Worm (Caenorhabditis elegans) whole organism, dauer: Measurements from ENCODE around the gene ZK1248.11.

Experiments used
- unc-62 ChIP-seq: sonication (generic microtip); optimal IDR thresholded peaks from 2 replicates; lab custom pipeline; 2017; ENCODE audit warnings: missing biosample characterization, missing genetic modification reagents, missing genetic modification characterization

ZK1248.11 gene

DNA sequence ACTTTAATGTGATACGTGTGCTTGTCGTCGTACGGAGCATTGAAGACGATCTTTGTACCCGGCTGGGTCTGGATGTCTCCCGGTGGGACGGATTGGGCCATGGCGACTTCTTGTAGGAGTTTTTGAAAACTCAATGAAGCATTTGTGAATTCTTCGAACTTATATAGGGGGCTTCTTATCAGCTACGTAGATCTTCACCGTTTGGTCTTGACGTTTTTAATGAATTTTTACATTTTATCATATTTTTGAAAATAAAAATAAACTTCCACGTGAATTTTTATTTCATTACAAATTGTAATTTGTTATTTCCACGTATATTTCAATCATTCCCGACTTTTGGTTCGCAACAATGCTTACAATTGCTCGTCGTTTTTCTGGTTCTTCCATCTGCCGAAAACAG, 18.2 kb downstream of the ZK1248.11 start, which contains the start of the genes msp-64 and ZK1248.5:
msp-64 (minus strand) TSS at position 101 of the 400 bp plus-strand sequence.
ZK1248.5 (plus strand) TSS at position 285 of the 400 bp plus-strand sequence.
- TF ChIP-seq unc-62 (GFP tag; lab: Kevin White, UChicago) = no peak

DNA sequence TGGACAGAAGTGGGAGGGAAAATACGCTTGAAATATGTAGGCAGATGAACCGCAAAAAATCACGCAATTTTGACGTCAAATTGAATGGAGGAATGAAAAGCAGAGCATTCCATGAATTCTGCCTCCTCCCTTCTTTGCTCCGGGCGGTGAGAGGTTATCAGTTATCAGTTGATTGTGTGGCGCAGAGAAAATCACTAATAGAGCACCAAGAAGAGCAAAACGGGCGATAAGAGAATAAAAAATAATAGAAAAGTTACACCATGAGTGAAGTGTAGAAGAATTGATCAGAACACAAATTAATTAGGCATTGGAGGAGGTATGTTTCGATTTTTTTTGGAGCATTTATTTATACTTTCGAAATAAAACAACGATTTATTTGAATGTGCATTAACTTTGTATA, 21.8 kb downstream of the ZK1248.11 start:
- no peak for TF ChIP-seq unc-62 (GFP tag; lab: Kevin White, UChicago)

DNA sequence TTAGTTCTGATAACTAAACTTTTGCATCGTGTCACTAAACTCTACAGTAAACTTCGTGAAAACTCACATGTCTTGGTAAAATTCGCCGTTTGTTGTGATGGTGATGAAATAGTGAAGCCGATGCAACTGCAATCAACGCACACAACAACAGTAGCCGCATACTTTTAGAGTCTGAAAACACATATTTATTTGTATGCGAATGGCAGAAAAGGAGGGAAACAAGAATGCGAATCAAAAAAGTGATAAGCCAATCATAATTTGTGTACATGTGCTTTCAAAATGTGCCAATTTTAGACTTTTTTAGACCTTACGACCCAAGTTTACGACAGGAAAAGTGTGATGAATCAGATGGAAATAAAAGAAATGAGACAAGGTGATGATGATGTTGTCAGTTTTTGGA, 23.1 kb downstream of the ZK1248.11 start, which contains the start of gene K05F1.10:
K05F1.10 (minus strand) TSS at position 171 of the 400 bp plus-strand sequence.
- TF ChIP-seq unc-62 (GFP tag; lab: Kevin White, UChicago) = no peak

DNA sequence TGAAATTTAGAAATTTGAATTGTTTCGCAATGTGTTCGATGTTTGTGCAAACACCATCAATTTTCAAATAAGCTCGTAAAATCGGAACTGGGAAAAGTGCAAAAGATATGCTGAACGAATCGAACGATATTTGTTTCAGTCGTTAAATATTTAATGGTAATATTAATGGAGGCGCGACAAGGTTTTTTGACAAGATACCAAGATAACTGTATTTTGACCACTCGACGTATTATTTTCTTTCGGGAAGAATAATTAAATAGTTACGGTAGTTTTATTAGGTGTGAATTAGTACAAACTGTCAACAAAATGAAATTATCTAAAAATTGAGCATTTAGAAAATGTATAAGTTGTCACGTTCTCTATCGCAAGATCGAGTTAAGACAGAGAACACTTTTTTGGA, 24.1 kb downstream of the ZK1248.11 start:
- no peak for TF ChIP-seq unc-62 (GFP tag; lab: Kevin White, UChicago)

DNA sequence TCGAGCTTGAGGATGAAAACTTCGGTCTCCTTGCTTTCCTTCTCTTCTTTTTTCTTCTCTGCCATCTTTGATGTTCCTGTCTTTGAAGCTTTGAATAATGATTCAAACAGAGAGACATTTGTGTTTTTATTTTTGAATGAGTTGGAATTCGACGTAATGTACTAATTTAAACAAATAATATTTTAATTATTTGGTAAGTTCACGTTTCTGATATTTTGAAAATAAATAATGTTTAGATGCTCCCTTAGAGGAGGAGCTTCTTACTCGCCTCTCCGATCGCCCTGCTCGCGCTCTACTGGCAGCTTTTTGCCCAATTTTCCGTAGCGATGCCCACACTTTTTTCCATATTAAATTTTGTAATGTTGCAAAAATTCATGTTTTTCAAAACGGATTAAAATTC, 27.3 kb downstream of the ZK1248.11 start, which contains the start of the genes K05F1.9 and K05F1.1:
K05F1.9 (minus strand) TSS at position 101 of the 400 bp plus-strand sequence.
K05F1.1 (plus strand) TSS at position 308 of the 400 bp plus-strand sequence.
- no peak for TF ChIP-seq unc-62 (GFP tag; lab: Kevin White, UChicago)

DNA sequence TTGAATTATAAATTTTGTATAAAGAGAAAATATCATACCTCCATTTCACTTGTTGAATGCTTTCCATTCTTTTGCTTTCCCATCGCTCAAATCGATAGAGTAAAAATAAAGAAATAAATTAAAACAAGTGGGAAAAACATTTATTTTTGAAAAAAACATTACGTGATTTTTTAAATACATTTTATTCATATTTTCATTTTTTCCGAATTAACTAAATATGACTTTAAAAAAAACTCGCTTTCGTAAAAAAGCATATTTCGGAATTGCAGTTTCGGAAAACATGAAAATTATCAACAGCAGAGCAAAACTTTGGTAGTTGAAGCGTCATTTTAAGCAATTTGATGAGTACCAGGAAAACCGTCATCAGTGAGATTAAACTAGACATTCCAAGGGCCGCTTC, 28.8 kb downstream of the ZK1248.11 start, which contains the start of gene K05F1.8:
K05F1.8 (minus strand) TSS at position 101 of the 400 bp plus-strand sequence.
- TF ChIP-seq unc-62 (GFP tag; lab: Kevin White, UChicago) = no peak

DNA sequence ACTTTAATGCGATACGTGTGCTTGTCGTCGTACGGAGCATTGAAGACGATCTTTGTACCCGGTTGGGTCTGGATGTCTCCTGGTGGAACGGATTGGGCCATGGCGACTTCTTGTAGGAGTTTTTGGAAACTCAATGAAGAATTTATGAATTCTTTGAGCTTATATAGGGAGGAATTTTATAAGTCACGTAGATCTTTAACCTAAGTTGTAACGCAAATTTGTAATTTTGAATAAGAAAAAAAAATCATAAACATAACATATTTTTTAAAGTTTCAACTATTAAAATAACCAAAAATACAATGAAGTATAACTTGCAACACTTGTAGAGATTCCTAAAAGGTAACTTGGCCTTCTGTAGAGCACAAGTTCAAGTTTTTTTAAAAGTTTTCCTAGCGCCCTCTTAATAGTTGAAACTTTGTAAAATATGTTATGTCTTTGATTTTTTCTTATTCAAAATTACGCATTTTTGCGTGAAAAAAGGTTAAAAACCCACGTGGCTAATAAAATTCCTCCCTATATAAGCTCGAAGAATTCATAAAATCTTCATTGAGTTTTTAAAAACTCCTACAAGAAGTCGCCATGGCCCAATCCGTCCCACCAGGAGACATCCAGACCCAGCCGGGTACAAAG, 30.9 kb downstream of the ZK1248.11 start, which contains the start of the genes msp-63 and msp-142:
msp-63 (minus strand) TSS at position 101 of the 630 bp plus-strand sequence.
msp-142 (plus strand) TSS at position 580 of the 630 bp plus-strand sequence.
- no peak for TF ChIP-seq unc-62 (GFP tag; lab: Kevin White, UChicago)

DNA sequence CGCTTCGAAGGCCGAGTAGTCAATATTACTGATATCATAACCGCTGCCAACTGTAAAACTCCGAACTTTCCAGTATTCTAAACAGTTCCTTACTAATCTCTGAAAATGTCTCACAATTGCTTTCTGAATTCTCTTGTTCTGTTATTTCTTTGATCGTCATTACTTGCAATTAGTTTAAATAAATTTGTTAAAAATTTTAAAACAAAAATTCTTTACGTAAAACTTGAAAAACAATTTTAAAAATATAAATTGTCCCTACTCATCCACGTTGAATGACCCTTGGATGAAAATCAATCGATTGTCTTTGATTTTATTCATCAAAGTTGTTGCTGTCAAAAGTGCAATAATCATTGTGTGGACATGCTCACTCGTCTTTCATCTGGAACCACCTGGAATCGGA, 34.2 kb downstream of the ZK1248.11 start, which contains the start of gene acdh-8:
acdh-8 (plus strand) TSS at position 301 of the 400 bp plus-strand sequence.
- no peak for TF ChIP-seq unc-62 (GFP tag; lab: Kevin White, UChicago)

DNA sequence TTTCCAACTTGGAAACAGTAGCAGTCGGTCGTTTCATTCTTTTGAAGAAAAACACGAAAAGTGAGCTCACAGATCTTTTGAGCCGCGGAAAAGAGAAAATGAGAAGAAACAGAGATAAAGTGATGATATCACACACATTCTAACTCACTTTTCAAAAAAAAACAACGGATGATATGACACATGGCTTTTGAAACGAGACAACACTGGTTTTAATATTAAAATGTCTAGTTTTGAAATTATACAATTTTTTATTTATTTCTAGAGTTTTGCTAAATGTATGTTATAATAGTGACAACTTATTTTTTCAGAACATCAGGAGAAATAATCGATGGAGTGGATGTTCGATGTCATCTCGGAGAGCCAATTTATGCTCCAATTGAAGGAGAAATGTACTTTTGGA, 35.9 kb downstream of the ZK1248.11 start, which contains the start of gene K05F1.14:
K05F1.14 (minus strand) TSS at position 101 of the 400 bp plus-strand sequence.
- no peak for TF ChIP-seq unc-62 (GFP tag; lab: Kevin White, UChicago)

DNA sequence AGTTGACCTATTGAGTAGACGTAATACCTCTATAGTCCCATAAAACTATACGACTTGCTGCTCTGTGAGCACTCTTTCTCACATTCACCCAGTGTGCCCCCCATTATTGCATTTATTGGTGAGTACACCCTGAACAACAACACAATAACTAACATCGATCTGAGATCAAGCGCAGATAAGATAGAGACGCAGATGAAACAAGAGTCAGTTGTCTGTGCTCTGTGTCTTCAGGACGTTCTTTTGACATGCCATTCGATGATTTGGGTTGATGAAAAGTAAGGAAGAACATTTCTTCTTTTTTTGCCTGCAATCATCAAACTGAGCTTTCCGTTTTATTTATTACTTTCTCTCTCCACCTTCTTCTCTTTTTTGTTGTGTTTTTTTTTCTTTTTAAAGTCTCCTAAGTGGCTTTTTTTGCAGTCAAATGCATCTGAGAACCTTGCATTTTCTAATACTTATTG, 38.0 kb downstream of the ZK1248.11 start, which contains the start of gene lect-2:
lect-2 (plus strand) TSS at position 411 of the 461 bp plus-strand sequence.
- TF ChIP-seq unc-62 (GFP tag; lab: Kevin White, UChicago) = no peak

DNA sequence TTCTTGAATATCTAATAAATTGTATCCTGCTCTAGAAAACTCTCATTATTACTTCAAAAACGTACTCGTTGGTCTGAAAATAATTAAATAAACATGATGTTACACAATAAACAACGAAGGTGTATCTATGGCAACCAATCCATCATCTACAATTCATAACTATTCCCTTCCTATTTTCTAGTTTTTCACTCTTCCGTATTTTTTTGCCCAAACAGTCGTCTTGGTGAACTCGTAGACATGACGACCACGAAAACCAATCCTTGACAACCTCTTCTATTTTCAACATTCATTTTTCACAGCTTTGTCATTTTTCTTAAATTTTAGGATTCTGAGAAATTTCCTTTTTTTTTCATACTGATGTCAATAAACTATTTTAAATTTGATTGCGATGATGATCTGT, 39.6 kb downstream of the ZK1248.11 start, which contains the start of gene K05F1.13:
K05F1.13 (plus strand) TSS at position 301 of the 400 bp plus-strand sequence.
- TF ChIP-seq unc-62 (GFP tag; lab: Kevin White, UChicago) = no peak

DNA sequence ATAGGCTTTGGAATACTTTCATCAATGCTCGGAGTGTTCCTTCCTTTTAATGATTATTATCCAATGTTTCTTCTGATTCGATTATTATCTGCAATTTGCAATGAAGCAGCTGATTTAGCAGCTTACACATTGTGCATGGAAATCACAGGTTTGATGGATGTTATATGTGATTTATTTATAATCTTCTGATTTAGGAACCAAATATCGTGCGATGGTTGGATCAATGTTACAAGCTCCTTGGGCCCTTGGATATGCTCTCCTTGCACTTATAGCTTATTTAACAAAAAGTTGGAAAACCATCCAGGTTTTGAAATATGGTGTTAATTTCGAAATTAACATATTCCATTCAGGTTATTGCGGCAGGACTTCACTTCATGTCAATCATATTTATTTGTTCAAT, 42.9 kb downstream of the ZK1248.11 start:
- no peak for TF ChIP-seq unc-62 (GFP tag; lab: Kevin White, UChicago)

DNA sequence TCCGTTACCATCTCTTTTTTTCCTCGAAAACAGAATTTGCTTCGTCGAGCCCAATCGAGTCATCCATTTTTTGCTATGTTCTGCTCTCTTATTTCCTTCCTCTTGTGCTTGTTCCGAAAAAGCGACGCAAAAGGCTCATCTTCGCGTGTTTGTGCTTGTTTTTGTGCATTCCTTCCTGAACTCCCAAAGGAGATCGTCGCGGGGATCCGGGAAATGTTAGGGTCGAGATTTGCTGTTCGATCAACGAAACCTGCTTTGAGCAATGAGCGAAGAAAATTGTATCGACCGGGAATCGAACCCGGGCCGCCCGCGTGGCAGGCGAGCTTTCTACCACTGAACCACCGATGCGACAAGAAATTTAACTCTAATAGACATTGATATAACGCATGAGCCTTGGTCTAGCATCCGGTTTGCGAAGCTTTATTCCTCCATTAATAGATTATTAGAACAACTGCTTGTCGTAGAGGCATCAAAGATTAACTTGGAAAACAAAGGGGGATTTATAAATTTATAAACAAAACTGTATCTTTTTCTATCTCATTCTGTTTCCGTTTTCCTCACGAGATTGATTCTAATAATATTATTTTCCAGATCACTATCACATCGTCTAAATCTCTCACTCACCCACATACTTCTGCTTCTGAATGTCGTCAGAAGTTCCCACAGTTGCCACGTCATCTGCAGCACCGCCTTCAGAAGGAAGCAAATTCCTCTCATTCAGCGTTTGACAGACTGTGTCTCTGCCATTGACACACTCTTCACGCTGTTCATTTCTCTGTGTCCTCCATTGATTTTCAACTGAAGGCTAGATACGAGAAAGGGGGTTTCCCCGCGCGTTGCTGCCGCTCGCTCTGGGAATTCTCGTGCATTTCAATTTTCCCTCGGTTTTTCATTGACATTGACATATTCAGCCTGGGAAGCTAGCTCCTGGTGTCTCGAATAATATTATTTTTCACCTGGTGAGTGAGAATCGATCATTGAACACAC, 46.2 kb downstream of the ZK1248.11 start, which contains the start of gene K05F1.6:
K05F1.6 (plus strand) TSS at position 586 of the 987 bp plus-strand sequence.
- TF ChIP-seq unc-62 (GFP tag; lab: Kevin White, UChicago) = no peak

DNA sequence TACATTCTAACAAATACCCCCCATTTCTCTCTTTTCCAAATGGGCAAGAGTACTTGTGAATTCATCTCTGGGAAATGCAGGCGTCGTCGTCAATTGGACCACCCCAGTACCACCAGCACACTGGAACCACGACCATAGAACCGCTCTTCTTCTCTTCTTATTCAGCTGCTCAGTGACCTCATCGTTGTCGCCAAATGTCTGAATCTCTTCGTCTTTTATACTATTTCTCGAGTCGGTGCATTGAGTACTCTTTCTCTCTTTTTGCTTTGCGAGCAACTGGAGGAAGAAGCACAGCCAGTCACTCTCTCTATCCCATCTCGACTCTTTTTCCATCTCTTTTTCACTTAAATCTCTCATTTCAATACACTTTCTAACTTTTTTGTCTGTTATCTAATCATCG, 48.5 kb downstream of the ZK1248.11 start:
- no peak for TF ChIP-seq unc-62 (GFP tag; lab: Kevin White, UChicago)
